Fruit fly (Drosophila melanogaster) whole organism, embryonic: ENCODE results near the gene Or67d.

Source experiments
- Adf1 ChIP-seq: fragments of 200-800 bp; sonication (Bioruptor generic); IDR thresholded peaks from 2 replicates; pipeline ENCODE4 v1.3.6; 2022; ENCODE audit warnings: missing biosample characterization, missing genetic modification characterization
- CG10147 ChIP-seq: fragments of 200-800 bp; sonication (Bioruptor generic); optimal IDR thresholded peaks from 2 replicates; lab custom pipeline; 2019; ENCODE audit warnings: missing biosample characterization, mild to moderate bottlenecking, missing genetic modification characterization, moderate library complexity
- CG10321 ChIP-seq: fragments of 200-800 bp; sonication (Bioruptor generic); IDR thresholded peaks from 2 replicates; pipeline ENCODE4 v1.3.6; 2022; ENCODE audit warnings: missing biosample characterization, missing genetic modification characterization
- CG10565 ChIP-seq: fragments of 200-800 bp; sonication (Bioruptor generic); optimal IDR thresholded peaks from 3 replicates; lab custom pipeline; 2016; ENCODE audit warnings: missing biosample characterization, mild to moderate bottlenecking, missing genetic modification characterization
- CG11085 ChIP-seq: fragments of 200-800 bp; sonication (Bioruptor generic); IDR thresholded peaks from 2 replicates; pipeline ENCODE4 v1.3.6; 2022; ENCODE audit warnings: missing biosample characterization, missing genetic modification characterization
- CG12659 ChIP-seq: fragments of 200-800 bp; sonication (Bioruptor generic); optimal IDR thresholded peaks from 3 replicates; lab custom pipeline; 2017; ENCODE audit warnings: mild to moderate bottlenecking, missing biosample characterization, missing genetic modification reagents, missing genetic modification characterization
- CG12744 ChIP-seq: fragments of 200-800 bp; sonication (Bioruptor generic); optimal IDR thresholded peaks from 2 replicates; lab custom pipeline; 2016; ENCODE audit warnings: missing biosample characterization, missing genetic modification characterization
- CG13775 ChIP-seq: fragments of 200-800 bp; sonication (Bioruptor generic); optimal IDR thresholded peaks from 3 replicates; lab custom pipeline; 2017; ENCODE audit warnings: missing biosample characterization, mild to moderate bottlenecking, missing genetic modification characterization
- CG15269 ChIP-seq: fragments of 200-800 bp; sonication (Bioruptor generic); optimal IDR thresholded peaks from 2 replicates; lab custom pipeline; 2018; ENCODE audit warnings: missing biosample characterization, mild to moderate bottlenecking, missing genetic modification characterization, moderate library complexity
- CG15479 ChIP-seq: fragments of 200-800 bp; sonication (Bioruptor generic); optimal IDR thresholded peaks from 3 replicates; lab custom pipeline; 2019; ENCODE audit warnings: missing biosample characterization, mild to moderate bottlenecking, missing genetic modification characterization, moderate library complexity
- CG18619 ChIP-seq: fragments of 200-800 bp; sonication (Bioruptor generic); optimal IDR thresholded peaks from 3 replicates; lab custom pipeline; 2017; ENCODE audit warnings: missing biosample characterization, mild to moderate bottlenecking, missing genetic modification characterization
- CG2199 ChIP-seq: fragments of 200-800 bp; sonication (Bioruptor generic); IDR thresholded peaks from 3 replicates; pipeline ENCODE4 v1.3.6; 2022; ENCODE audit warnings: missing biosample characterization, missing genetic modification characterization
- CG30403 ChIP-seq: fragments of 200-800 bp; sonication (Bioruptor generic); optimal IDR thresholded peaks from 3 replicates; lab custom pipeline; 2016; ENCODE audit warnings: missing biosample characterization, missing genetic modification characterization
- CG4282 ChIP-seq: fragments of 200-800 bp; sonication (Bioruptor generic); optimal IDR thresholded peaks from 2 replicates; lab custom pipeline; 2016; ENCODE audit warnings: missing biosample characterization, missing genetic modification characterization
- CG4360 ChIP-seq: fragments of 200-800 bp; sonication (Bioruptor generic); IDR thresholded peaks from 2 replicates; pipeline ENCODE4 v1.3.6; 2022; ENCODE audit warnings: missing biosample characterization, missing genetic modification characterization
- CG6689 ChIP-seq: fragments of 200-800 bp; sonication (Bioruptor generic); IDR thresholded peaks from 2 replicates; pipeline ENCODE4 v1.3.6; 2022; ENCODE audit warnings: missing biosample characterization, missing genetic modification characterization
- CG6791 ChIP-seq: fragments of 200-800 bp; sonication (Bioruptor generic); IDR thresholded peaks from 3 replicates; pipeline ENCODE4 v1.3.6; 2022; ENCODE audit warnings: missing biosample characterization, missing genetic modification characterization; ENCODE audit not compliant: partially characterized antibody
- CG8765 ChIP-seq: fragments of 200-800 bp; sonication (Bioruptor generic); IDR thresholded peaks from 2 replicates; pipeline ENCODE4 v1.3.6; 2022; ENCODE audit warnings: missing biosample characterization, missing genetic modification characterization
- CG9727 ChIP-seq: fragments of 200-800 bp; sonication (Bioruptor generic); optimal IDR thresholded peaks from 3 replicates; lab custom pipeline; 2017; ENCODE audit warnings: missing biosample characterization, mild to moderate bottlenecking, missing genetic modification characterization
- Camta ChIP-seq: fragments of 200-800 bp; sonication (Bioruptor generic); optimal IDR thresholded peaks from 2 replicates; lab custom pipeline; 2016; ENCODE audit warnings: missing biosample characterization, missing genetic modification characterization
- Deaf1 ChIP-seq: fragments of 200-800 bp; optimal IDR thresholded peaks from 3 replicates; lab custom pipeline; 2019; ENCODE audit warnings: missing biosample characterization, mild to moderate bottlenecking, missing genetic modification characterization, moderate library complexity
- Dip2 ChIP-seq: fragments of 200-800 bp; sonication (Bioruptor generic); IDR thresholded peaks from 2 replicates; pipeline ENCODE4 v1.3.6; 2022; ENCODE audit warnings: missing biosample characterization, missing genetic modification characterization
- Jarid2 ChIP-seq: fragments of 200-800 bp; sonication (Bioruptor generic); optimal IDR thresholded peaks from 3 replicates; lab custom pipeline; 2017; ENCODE audit warnings: mild to moderate bottlenecking, missing biosample characterization, missing genetic modification reagents, missing genetic modification characterization
- MESR4 ChIP-seq: fragments of 200-800 bp; sonication (Bioruptor generic); optimal IDR thresholded peaks from 2 replicates; lab custom pipeline; 2018; ENCODE audit warnings: missing biosample characterization, mild to moderate bottlenecking, missing genetic modification characterization, moderate library complexity
- MTF-1 ChIP-seq: fragments of 200-800 bp; sonication (Bioruptor generic); optimal IDR thresholded peaks from 2 replicates; lab custom pipeline; 2018; ENCODE audit warnings: missing biosample characterization, mild to moderate bottlenecking, missing genetic modification characterization, borderline replicate concordance
- Nf-YA ChIP-seq: fragments of 200-800 bp; sonication (Bioruptor generic); IDR thresholded peaks from 2 replicates; pipeline ENCODE4 v1.3.6; 2022; ENCODE audit warnings: missing biosample characterization, missing genetic modification characterization
- Nf-YB ChIP-seq: fragments of 200-800 bp; sonication (Bioruptor generic); optimal IDR thresholded peaks from 3 replicates; lab custom pipeline; 2019; ENCODE audit warnings: missing biosample characterization, mild to moderate bottlenecking, missing genetic modification characterization, moderate library complexity
- Nf-YC ChIP-seq: fragments of 200-800 bp; optimal IDR thresholded peaks from 3 replicates; lab custom pipeline; 2019; ENCODE audit warnings: missing biosample characterization, mild to moderate bottlenecking, missing genetic modification characterization, moderate library complexity
- Ravus ChIP-seq: fragments of 200-800 bp; sonication (Bioruptor generic); IDR thresholded peaks from 2 replicates; pipeline ENCODE4 v1.3.6; 2022; ENCODE audit warnings: missing biosample characterization, missing genetic modification characterization
- Rfx ChIP-seq: fragments of 200-800 bp; sonication (Bioruptor generic); IDR thresholded peaks from 2 replicates; pipeline ENCODE4 v1.3.6; 2022; ENCODE audit warnings: missing biosample characterization, missing genetic modification characterization
- Side ChIP-seq: fragments of 200-800 bp; sonication (Bioruptor generic); optimal IDR thresholded peaks from 2 replicates; lab custom pipeline; 2016; ENCODE audit warnings: missing biosample characterization, missing genetic modification characterization
- abd-A ChIP-seq: fragments of 200-800 bp; sonication (Bioruptor generic); optimal IDR thresholded peaks from 3 replicates; lab custom pipeline; 2019; ENCODE audit warnings: missing biosample characterization, mild to moderate bottlenecking, missing genetic modification characterization, moderate library complexity
- chif ChIP-seq, 2 experiments: fragments of 200-800 bp; sonication (Bioruptor generic); optimal IDR thresholded peaks; 3 replicates each; lab custom pipeline; 2016; ENCODE audit warnings: missing biosample characterization in 2 of 2, missing genetic modification characterization in 2 of 2
- chn ChIP-seq: fragments of 200-800 bp; sonication (Bioruptor generic); optimal IDR thresholded peaks from 2 replicates; lab custom pipeline; 2016; ENCODE audit warnings: missing biosample characterization, missing genetic modification characterization
- crol ChIP-seq: fragments of 200-800 bp; sonication (Bioruptor generic); IDR thresholded peaks from 2 replicates; pipeline ENCODE4 v1.3.6; 2022; ENCODE audit warnings: missing biosample characterization, missing genetic modification characterization
- crp ChIP-seq, 2 experiments: fragments of 200-800 bp; sonication (Bioruptor generic); optimal IDR thresholded peaks; 2 replicates in 1 of 2; 3 replicates in 1 of 2; lab custom pipeline; 2017; ENCODE audit warnings: missing biosample characterization in 2 of 2, missing genetic modification characterization in 2 of 2, mild to moderate bottlenecking in 1 of 2, moderate library complexity in 1 of 2
- dmrt11E ChIP-seq: fragments of 200-800 bp; sonication (Bioruptor generic); optimal IDR thresholded peaks from 3 replicates; lab custom pipeline; 2018; ENCODE audit warnings: missing biosample characterization, mild to moderate bottlenecking, missing genetic modification characterization, moderate library complexity
- nerfin-1 ChIP-seq: fragments of 200-800 bp; sonication (Bioruptor generic); optimal IDR thresholded peaks from 3 replicates; lab custom pipeline; 2019; ENCODE audit warnings: missing biosample characterization, mild to moderate bottlenecking, missing genetic modification characterization, moderate library complexity
- onecut ChIP-seq: fragments of 200-800 bp; sonication (Bioruptor generic); IDR thresholded peaks from 2 replicates; pipeline ENCODE4 v1.3.6; 2022; ENCODE audit warnings: missing biosample characterization, missing genetic modification characterization
- pfk ChIP-seq: fragments of 200-800 bp; sonication (Bioruptor generic); optimal IDR thresholded peaks from 2 replicates; lab custom pipeline; 2018; ENCODE audit warnings: missing biosample characterization, mild to moderate bottlenecking, missing genetic modification characterization, moderate library complexity
- phol ChIP-seq: fragments of 200-800 bp; sonication (Bioruptor generic); optimal IDR thresholded peaks from 3 replicates; lab custom pipeline; 2018; ENCODE audit warnings: missing biosample characterization, mild to moderate bottlenecking, missing genetic modification characterization, moderate library complexity
- seq ChIP-seq: fragments of 200-800 bp; sonication (Bioruptor generic); IDR thresholded peaks from 2 replicates; pipeline ENCODE4 v1.3.6; 2022; ENCODE audit warnings: missing biosample characterization, missing genetic modification characterization
- sug ChIP-seq: fragments of 200-800 bp; optimal IDR thresholded peaks from 2 replicates; lab custom pipeline; 2019; ENCODE audit warnings: missing biosample characterization, mild to moderate bottlenecking, missing genetic modification characterization, moderate library complexity
- usp ChIP-seq: fragments of >200 bp; optimal IDR thresholded peaks from 2 replicates; lab custom pipeline; 2017; ENCODE audit warnings: missing biosample characterization, missing genetic modification characterization
- vvl ChIP-seq: fragments of 200-800 bp; sonication (Bioruptor generic); IDR thresholded peaks from 2 replicates; pipeline ENCODE4 v1.3.6; 2022; ENCODE audit warnings: missing biosample characterization, missing genetic modification characterization
- z ChIP-seq: fragments of 200-800 bp; sonication (Bioruptor generic); IDR thresholded peaks from 3 replicates; pipeline ENCODE4 v1.3.6; 2022; ENCODE audit warnings: missing biosample characterization, missing genetic modification characterization
- zen ChIP-seq: fragments of 200-800 bp; sonication (Bioruptor generic); optimal IDR thresholded peaks from 3 replicates; lab custom pipeline; 2018; ENCODE audit warnings: missing biosample characterization, mild to moderate bottlenecking, missing genetic modification characterization, moderate library complexity

Or67d gene

DNA sequence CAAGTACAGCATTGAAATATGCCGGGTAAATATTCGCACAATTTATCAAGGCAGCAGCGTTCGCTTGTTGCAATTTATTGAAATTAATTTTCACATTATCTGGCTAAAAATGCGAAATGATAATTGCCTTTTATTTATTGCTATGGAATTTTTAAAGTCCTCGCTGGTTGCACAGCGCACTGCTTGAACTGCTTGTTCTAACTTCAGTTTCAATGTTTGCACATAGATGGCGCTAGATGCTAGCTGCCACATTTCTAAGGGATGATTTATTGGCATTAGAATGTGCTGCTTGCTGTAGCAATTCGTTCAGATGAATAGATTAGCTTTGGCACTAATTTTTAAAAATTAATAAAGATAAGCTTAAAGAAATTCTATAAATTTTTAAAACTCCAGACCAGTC lies 11.9 kb downstream of the Or67d start (continued):
- TF ChIP-seq sug (tag; lab: Kevin White, UChicago), result no peak
- TF ChIP-seq CG15269, result no peak
- TF ChIP-seq CG10565 (GFP tag; lab: Kevin White, UChicago), result no peak
- no peak for TF ChIP-seq dmrt11E (tag; lab: Kevin White, UChicago)
- no peak for TF ChIP-seq CG12659 (GFP tag; lab: Kevin White, UChicago)
- TF ChIP-seq Side (GFP tag; lab: Kevin White, UChicago), result no peak
- no peak for TF ChIP-seq CG8765 (GFP tag; lab: Robert Waterston, UW)
- no peak for TF ChIP-seq MTF-1 (GFP tag; lab: Kevin White, UChicago)
- peak; percentile 9 for TF ChIP-seq chn (GFP tag; lab: Kevin White, UChicago)
- TF ChIP-seq Camta (GFP tag; lab: Kevin White, UChicago), result no peak
- TF ChIP-seq zen (tag; lab: Kevin White, UChicago), result peak; percentile 63
- peak; percentile 35; the same call in 2 of the 3 replicates for TF ChIP-seq CG6791 (GFP tag; lab: Robert Waterston, UW)
- TF ChIP-seq Ravus (GFP tag; lab: Robert Waterston, UW), result no peak
- TF ChIP-seq usp (GFP tag; lab: Kevin White, UChicago), result no peak

DNA sequence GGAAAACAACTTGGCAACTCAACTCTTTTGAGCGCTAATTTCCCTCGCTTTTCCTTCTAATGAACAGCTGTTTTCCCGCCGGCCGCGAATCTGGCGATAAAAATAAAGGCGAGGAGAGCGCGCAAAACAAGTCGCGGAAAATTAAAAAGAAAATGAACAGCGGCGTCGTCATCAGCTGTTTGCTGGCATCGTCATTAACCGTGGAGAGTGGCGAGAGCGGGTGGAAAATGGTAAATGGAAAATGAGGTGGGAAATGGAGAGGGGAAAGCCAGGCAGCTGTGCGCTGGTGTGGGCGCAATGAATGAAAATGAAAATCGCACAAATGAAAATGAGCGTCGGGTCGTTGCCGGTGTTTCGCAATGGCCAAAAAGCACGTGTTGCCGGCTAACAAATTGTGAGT lies 15.2 kb downstream of the Or67d start:
- TF ChIP-seq abd-A (tag; lab: Kevin White, UChicago), result peak; percentile 29
- TF ChIP-seq zen (tag; lab: Kevin White, UChicago), result peak; percentile 71
- TF ChIP-seq CG15479 (GFP tag; lab: Kevin White, UChicago), result peak; percentile 65
- no peak for TF ChIP-seq CG30403 (GFP tag; lab: Kevin White, UChicago)
- TF ChIP-seq crp (GFP tag; optimal IDR thresholded peaks at IDR 0.05; lab: Kevin White, UChicago), result peak in 1 of 2 experiments; percentile 32
- TF ChIP-seq CG6689, result 0 out of 2 replicates have a peak, but pooled peaks have one; percentile 26
- TF ChIP-seq CG10147 (GFP tag; lab: Kevin White, UChicago), result no peak
- TF ChIP-seq CG4282 (GFP tag; lab: Kevin White, UChicago), result no peak
- TF ChIP-seq pfk (GFP tag; lab: Kevin White, UChicago), result peak; percentile 47
- TF ChIP-seq Adf1 (GFP tag; lab: Robert Waterston, UW), result peak; percentile 29; the same call in 1 of the 2 replicates
- TF ChIP-seq crol (GFP tag; lab: Robert Waterston, UW), result 0 out of 2 replicates have a peak, but pooled peaks have one; percentile 11

DNA sequence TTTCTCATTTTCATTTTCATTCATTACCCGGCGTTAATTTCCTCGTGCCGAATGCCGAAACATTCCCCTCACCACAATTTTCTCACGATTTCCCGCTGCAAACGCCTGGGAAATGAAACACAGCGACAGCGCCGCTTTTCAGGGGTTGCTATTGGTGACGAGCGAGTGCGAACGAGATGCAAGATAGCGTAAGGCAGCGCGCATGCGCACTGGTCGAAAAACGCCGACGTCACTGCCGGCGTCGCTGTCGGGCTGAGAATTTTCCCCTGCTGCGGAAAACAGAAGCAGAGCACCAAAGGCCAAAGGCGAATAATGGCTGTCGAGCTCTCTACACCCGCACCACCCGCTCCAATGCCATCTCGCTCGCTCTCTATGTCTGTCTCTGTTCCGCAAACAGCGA lies 16.4 kb downstream of the Or67d start:
- TF ChIP-seq zen (tag; lab: Kevin White, UChicago) (peak; percentile 20), CG2199 (0 out of 3 replicates have a peak, but pooled peaks have one; percentile 73), Jarid2 (GFP tag; lab: Kevin White, UChicago) (peak; percentile 23), onecut (GFP tag; lab: Robert Waterston, UW) (peak; percentile 19; the same call in 1 of the 2 replicates), CG9727 (GFP tag; lab: Kevin White, UChicago) (no peak), CG18619 (GFP tag; lab: Kevin White, UChicago) (no peak), crol (GFP tag; lab: Robert Waterston, UW) (peak; percentile 99), CG11085 (GFP tag; lab: Robert Waterston, UW) (no peak), MESR4 (no peak), Nf-YB (GFP tag; lab: Kevin White, UChicago) (peak; percentile 98), Nf-YC (tag; lab: Kevin White, UChicago) (peak; percentile 86), CG10321 (GFP tag; lab: Robert Waterston, UW) (peak; percentile 76), CG12744 (GFP tag; lab: Kevin White, UChicago) (no peak), phol (tag; lab: Kevin White, UChicago) (peak; percentile 15), abd-A (tag; lab: Kevin White, UChicago) (peak; percentile 71), vvl (peak; percentile 50; the same call in 1 of the 2 replicates), nerfin-1 (tag; lab: Kevin White, UChicago) (peak; percentile 73), Deaf1 (tag; lab: Kevin White, UChicago) (peak; percentile 65), Dip2 (no peak), CG13775 (GFP tag; lab: Kevin White, UChicago) (no peak), CG4360 (0 out of 2 replicates have a peak, but pooled peaks have one; percentile 5), chif (GFP tag; optimal IDR thresholded peaks at IDR 0.05; lab: Kevin White, UChicago) (no peak), seq (GFP tag; lab: Robert Waterston, UW) (peak; percentile 85), Rfx (peak; percentile 26; the same call in 1 of the 2 replicates), z (GFP tag; lab: Robert Waterston, UW) (peak; percentile 29; the same call in 1 of the 3 replicates), Nf-YA (peak; percentile 57; the same call in 1 of the 2 replicates)
